Fruit fly (Drosophila melanogaster) whole organism, embryonic: ENCODE measurements around the gene CG14352.
A peak's percentile ranks its signal among the peaks of the same experiment; 100 is the strongest.

Experiments
- BEAF-32 ChIP-seq: fragments of 200-800 bp; sonication (Bioruptor generic); optimal IDR thresholded peaks from 3 replicates; lab custom pipeline; 2017; ENCODE audit warnings: missing biosample characterization, missing genetic modification characterization, mild to moderate bottlenecking, moderate library complexity, missing genetic modification reagents
- CG10321 ChIP-seq: fragments of 200-800 bp; sonication (Bioruptor generic); IDR thresholded peaks from 2 replicates; pipeline ENCODE4 v1.3.6; 2022; ENCODE audit warnings: missing biosample characterization, missing genetic modification characterization
- CG10431 ChIP-seq: fragments of 200-800 bp; sonication (Bioruptor generic); optimal IDR thresholded peaks from 3 replicates; lab custom pipeline; 2018; ENCODE audit warnings: missing biosample characterization, mild to moderate bottlenecking, missing genetic modification characterization
- CG10462 ChIP-seq: fragments of 200-800 bp; sonication (Bioruptor generic); optimal IDR thresholded peaks from 2 replicates; lab custom pipeline; 2016; ENCODE audit warnings: missing biosample characterization, missing genetic modification characterization
- CG11560 ChIP-seq: fragments of 200-800 bp; sonication (Bioruptor generic); IDR thresholded peaks from 3 replicates; pipeline ENCODE4 v1.3.6; 2022; ENCODE audit warnings: missing biosample characterization, missing genetic modification characterization
- CG13287 ChIP-seq: fragments of 200-800 bp; sonication (Bioruptor generic); IDR thresholded peaks from 2 replicates; pipeline ENCODE4 v1.3.6; 2022; ENCODE audit warnings: missing biosample characterization, missing genetic modification characterization; ENCODE audit not compliant: partially characterized antibody
- CG13296 ChIP-seq: fragments of 200-800 bp; sonication (Bioruptor generic); optimal IDR thresholded peaks from 3 replicates; lab custom pipeline; 2018; ENCODE audit warnings: missing biosample characterization, mild to moderate bottlenecking, missing genetic modification characterization
- CG14710 ChIP-seq: fragments of 200-800 bp; sonication (Bioruptor generic); optimal IDR thresholded peaks from 3 replicates; lab custom pipeline; 2019; ENCODE audit warnings: missing biosample characterization, mild to moderate bottlenecking, missing genetic modification characterization, moderate library complexity
- CG14965 ChIP-seq: fragments of 200-800 bp; sonication (Bioruptor generic); optimal IDR thresholded peaks from 2 replicates; lab custom pipeline; 2016; ENCODE audit warnings: missing biosample characterization, missing genetic modification characterization, borderline replicate concordance
- CG15011 ChIP-seq: fragments of 200-800 bp; sonication (Bioruptor generic); optimal IDR thresholded peaks from 3 replicates; lab custom pipeline; 2018; ENCODE audit warnings: missing biosample characterization, mild to moderate bottlenecking, missing genetic modification characterization
- CG18262 ChIP-seq: fragments of 200-800 bp; optimal IDR thresholded peaks from 3 replicates; lab custom pipeline; 2019; ENCODE audit warnings: missing biosample characterization, mild to moderate bottlenecking, missing genetic modification characterization, moderate library complexity
- CG18599 ChIP-seq: fragments of 200-800 bp; sonication (Bioruptor generic); optimal IDR thresholded peaks from 3 replicates; lab custom pipeline; 2017; ENCODE audit warnings: missing biosample characterization, missing genetic modification characterization, mild to moderate bottlenecking, moderate library complexity, missing genetic modification reagents
- CG2199 ChIP-seq: fragments of 200-800 bp; sonication (Bioruptor generic); IDR thresholded peaks from 3 replicates; pipeline ENCODE4 v1.3.6; 2022; ENCODE audit warnings: missing biosample characterization, missing genetic modification characterization
- CG2875 ChIP-seq: fragments of 200-800 bp; sonication (Bioruptor generic); optimal IDR thresholded peaks from 2 replicates; lab custom pipeline; 2017; ENCODE audit warnings: missing biosample characterization, mild to moderate bottlenecking, missing genetic modification characterization, missing genetic modification reagents
- CG31224 ChIP-seq: fragments of 200-800 bp; sonication (Bioruptor generic); IDR thresholded peaks from 2 replicates; pipeline ENCODE4 v1.3.6; 2022; ENCODE audit warnings: missing biosample characterization, missing genetic modification characterization
- CG32767 ChIP-seq: fragments of 200-800 bp; sonication (Bioruptor generic); IDR thresholded peaks from 2 replicates; pipeline ENCODE4 v1.3.6; 2022; ENCODE audit warnings: missing biosample characterization, missing genetic modification characterization
- CG4282 ChIP-seq: fragments of 200-800 bp; sonication (Bioruptor generic); optimal IDR thresholded peaks from 2 replicates; lab custom pipeline; 2016; ENCODE audit warnings: missing biosample characterization, missing genetic modification characterization
- CG5245 ChIP-seq: fragments of 200-800 bp; sonication (Bioruptor generic); optimal IDR thresholded peaks from 3 replicates; lab custom pipeline; 2016; ENCODE audit warnings: missing biosample characterization, missing genetic modification characterization
- CG6254 ChIP-seq: fragments of 200-800 bp; sonication (Bioruptor generic); optimal IDR thresholded peaks from 3 replicates; lab custom pipeline; 2017; ENCODE audit warnings: mild to moderate bottlenecking, missing biosample characterization, missing genetic modification reagents, missing genetic modification characterization
- CG6813 ChIP-seq: fragments of 200-800 bp; sonication (Bioruptor generic); optimal IDR thresholded peaks from 2 replicates; lab custom pipeline; 2017; ENCODE audit warnings: missing biosample characterization, missing genetic modification characterization, mild to moderate bottlenecking, moderate library complexity, missing genetic modification reagents
- CG8281 ChIP-seq: fragments of 200-800 bp; sonication (Bioruptor generic); optimal IDR thresholded peaks from 2 replicates; lab custom pipeline; 2018; ENCODE audit warnings: missing biosample characterization, mild to moderate bottlenecking, missing genetic modification characterization, moderate library complexity
- CG9215 ChIP-seq: fragments of 200-800 bp; sonication (Bioruptor generic); IDR thresholded peaks from 2 replicates; pipeline ENCODE4 v1.3.6; 2022; ENCODE audit warnings: missing biosample characterization, missing genetic modification characterization
- Chrac-16 ChIP-seq: fragments of 200-800 bp; sonication (Bioruptor generic); optimal IDR thresholded peaks from 3 replicates; lab custom pipeline; 2016; ENCODE audit warnings: missing biosample characterization, missing genetic modification characterization
- D19A ChIP-seq: fragments of 200-800 bp; optimal IDR thresholded peaks from 3 replicates; lab custom pipeline; 2019; ENCODE audit warnings: missing biosample characterization, mild to moderate bottlenecking, missing genetic modification characterization, moderate library complexity
- HmgZ ChIP-seq: fragments of 200-800 bp; sonication (Bioruptor generic); optimal IDR thresholded peaks from 2 replicates; lab custom pipeline; 2018; ENCODE audit warnings: missing biosample characterization, mild to moderate bottlenecking, missing genetic modification characterization
- Hsf ChIP-seq: fragments of 200-800 bp; sonication (Bioruptor generic); optimal IDR thresholded peaks from 3 replicates; lab custom pipeline; 2016; ENCODE audit warnings: missing biosample characterization, missing genetic modification characterization
- Lhr ChIP-seq: fragments of 200-800 bp; sonication (Bioruptor generic); optimal IDR thresholded peaks from 3 replicates; lab custom pipeline; 2017; ENCODE audit warnings: mild to moderate bottlenecking, missing biosample characterization, missing genetic modification reagents, missing genetic modification characterization
- Myb ChIP-seq: fragments of 200-800 bp; sonication (Bioruptor generic); optimal IDR thresholded peaks from 2 replicates; lab custom pipeline; 2016; ENCODE audit warnings: missing biosample characterization, missing genetic modification characterization
- Oli ChIP-seq: fragments of 200-800 bp; sonication (Bioruptor generic); optimal IDR thresholded peaks from 2 replicates; lab custom pipeline; 2018; ENCODE audit warnings: missing biosample characterization, mild to moderate bottlenecking, missing genetic modification characterization, moderate library complexity
- Taf1 ChIP-seq: fragments of 200-800 bp; sonication (Bioruptor generic); IDR thresholded peaks from 2 replicates; pipeline ENCODE4 v1.3.6; 2022; ENCODE audit warnings: missing biosample characterization, missing genetic modification characterization
- ap ChIP-seq: fragments of 200-800 bp; sonication (Bioruptor generic); IDR thresholded peaks from 2 replicates; pipeline ENCODE4 v1.3.6; 2022; ENCODE audit warnings: missing biosample characterization, missing genetic modification characterization
- btn ChIP-seq: fragments of 200-800 bp; sonication (Bioruptor generic); optimal IDR thresholded peaks from 2 replicates; lab custom pipeline; 2016; ENCODE audit warnings: missing biosample characterization, missing genetic modification characterization
- caup ChIP-seq: fragments of 200-800 bp; sonication (Bioruptor generic); optimal IDR thresholded peaks from 3 replicates; lab custom pipeline; 2017; ENCODE audit warnings: missing biosample characterization, mild to moderate bottlenecking, missing genetic modification characterization, moderate library complexity; ENCODE audit not compliant: severe bottlenecking
- chinmo ChIP-seq: fragments of 200-800 bp; sonication (Bioruptor generic); IDR thresholded peaks from 4 replicates; pipeline ENCODE4 v1.3.6; 2022; ENCODE audit warnings: missing biosample characterization, missing genetic modification characterization; ENCODE audit not compliant: partially characterized antibody
- dati ChIP-seq: fragments of 200-800 bp; sonication (Bioruptor generic); IDR thresholded peaks from 2 replicates; pipeline ENCODE4 v1.3.6; 2022; ENCODE audit warnings: missing biosample characterization, missing genetic modification characterization
- ewg ChIP-seq: fragments of 200-800 bp; sonication (Bioruptor generic); optimal IDR thresholded peaks from 3 replicates; lab custom pipeline; 2017; ENCODE audit warnings: mild to moderate bottlenecking, missing biosample characterization, missing genetic modification reagents, missing genetic modification characterization
- gcm ChIP-seq: fragments of 200-800 bp; sonication (Bioruptor generic); optimal IDR thresholded peaks from 2 replicates; lab custom pipeline; 2019; ENCODE audit warnings: missing biosample characterization, mild to moderate bottlenecking, missing genetic modification characterization, moderate library complexity
- hbn ChIP-seq: fragments of 200-800 bp; sonication (Bioruptor generic); IDR thresholded peaks from 2 replicates; pipeline ENCODE4 v1.3.6; 2022; ENCODE audit warnings: missing biosample characterization, missing genetic modification characterization; ENCODE audit not compliant: partially characterized antibody
- maf-S ChIP-seq: fragments of 200-800 bp; sonication (Bioruptor generic); optimal IDR thresholded peaks from 2 replicates; lab custom pipeline; 2016; ENCODE audit warnings: missing biosample characterization, missing genetic modification characterization
- odd ChIP-seq: fragments of 200-800 bp; sonication (Bioruptor generic); optimal IDR thresholded peaks from 2 replicates; lab custom pipeline; 2017; ENCODE audit warnings: missing biosample characterization, mild to moderate bottlenecking, missing genetic modification characterization
- psq ChIP-seq: fragments of 200-800 bp; sonication (Bioruptor generic); optimal IDR thresholded peaks from 2 replicates; lab custom pipeline; 2017; ENCODE audit warnings: missing biosample characterization, missing genetic modification characterization
- sna ChIP-seq: fragments of 200-800 bp; sonication (Bioruptor generic); IDR thresholded peaks from 2 replicates; pipeline ENCODE4 v1.3.6; 2022; ENCODE audit warnings: missing biosample characterization, missing genetic modification characterization; ENCODE audit not compliant: partially characterized antibody
- trh ChIP-seq: fragments of 200-800 bp; sonication (Bioruptor generic); optimal IDR thresholded peaks from 2 replicates; lab custom pipeline; 2016; ENCODE audit warnings: missing biosample characterization, missing genetic modification characterization
- ttk ChIP-seq: fragments of 200-800 bp; sonication (Bioruptor generic); IDR thresholded peaks from 2 replicates; pipeline ENCODE4 v2.1.2; 2022; ENCODE audit warnings: missing biosample characterization, missing genetic modification characterization
- tx ChIP-seq: fragments of 200-800 bp; sonication (Bioruptor generic); optimal IDR thresholded peaks from 2 replicates; lab custom pipeline; 2016; ENCODE audit warnings: missing biosample characterization, missing genetic modification characterization
- unc-4 ChIP-seq: fragments of 200-800 bp; sonication (Bioruptor generic); IDR thresholded peaks from 2 replicates; pipeline ENCODE4 v1.3.6; 2022; ENCODE audit warnings: missing biosample characterization, missing genetic modification characterization; ENCODE audit not compliant: partially characterized antibody
- usp ChIP-seq: fragments of >200 bp; optimal IDR thresholded peaks from 2 replicates; lab custom pipeline; 2017; ENCODE audit warnings: missing biosample characterization, missing genetic modification characterization
- vfl ChIP-seq: fragments of 200-800 bp; sonication (Bioruptor generic); optimal IDR thresholded peaks from 2 replicates; lab custom pipeline; 2016; ENCODE audit warnings: missing biosample characterization, missing genetic modification characterization
- wdn ChIP-seq: fragments of 200-800 bp; sonication (Bioruptor generic); IDR thresholded peaks from 2 replicates; pipeline ENCODE4 v1.3.6; 2022; ENCODE audit warnings: missing biosample characterization, missing genetic modification characterization
- zfh2 ChIP-seq: fragments of 200-800 bp; sonication (Bioruptor generic); optimal IDR thresholded peaks from 2 replicates; lab custom pipeline; 2016; ENCODE audit warnings: missing biosample characterization, missing genetic modification characterization

CG14352 gene

DNA sequence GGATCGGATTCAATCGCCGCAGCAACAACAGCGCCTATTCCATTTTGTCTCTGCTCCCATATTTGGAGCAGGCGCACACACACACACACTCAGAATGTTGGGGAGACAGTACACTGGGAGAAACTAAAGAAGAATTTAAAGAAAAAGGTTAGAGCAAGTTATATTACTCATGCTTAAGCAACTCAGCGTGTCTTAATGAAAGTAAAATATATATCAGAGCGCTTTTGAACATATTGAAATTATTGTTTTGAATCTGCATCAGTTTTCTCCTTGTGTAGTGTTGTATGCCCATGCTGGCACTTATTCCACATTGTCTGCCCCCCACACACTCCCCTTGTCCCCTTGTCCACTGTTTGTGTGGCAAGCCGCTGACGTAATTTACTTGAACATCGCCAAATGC, 21.0 kb upstream of the CG14352 start (continued):
- TF ChIP-seq CG10462 (GFP tag; lab: Kevin White, UChicago) (peak; percentile 20), HmgZ (no peak), chinmo (no peak), usp (no peak), Myb (peak; percentile 58), Taf1 (GFP tag; lab: Robert Waterston, UW) (peak; percentile 63), Oli (tag; lab: Kevin White, UChicago) (peak; percentile 82), CG31224 (GFP tag; lab: Robert Waterston, UW) (peak; percentile 51; the same call in 1 of the 2 replicates), trh (peak; percentile 34), CG13296 (peak; percentile 75), zfh2 (GFP tag; lab: Kevin White, UChicago) (peak; percentile 58), btn (GFP tag; lab: Kevin White, UChicago) (peak; percentile 61), CG15011 (GFP tag; lab: Kevin White, UChicago) (peak; percentile 50), Hsf (GFP tag; lab: Kevin White, UChicago) (peak; percentile 75), CG2875 (GFP tag; lab: Kevin White, UChicago) (peak; percentile 58), CG11560 (peak; percentile 73; the same call in 2 of the 3 replicates), tx (peak; percentile 56), CG5245 (GFP tag; lab: Kevin White, UChicago) (peak; percentile 88), ewg (GFP tag; lab: Kevin White, UChicago) (peak; percentile 66), CG13287 (GFP tag; lab: Robert Waterston, UW) (no peak), CG18599 (GFP tag; lab: Kevin White, UChicago) (peak; percentile 90), CG10321 (0 out of 2 replicates have a peak, but pooled peaks have one; percentile 13), vfl (GFP tag; lab: Kevin White, UChicago) (peak; percentile 45), CG2199 (0 out of 3 replicates have a peak, but pooled peaks have one; percentile 60), CG6813 (GFP tag; lab: Kevin White, UChicago) (peak; percentile 62), Chrac-16 (GFP tag; lab: Kevin White, UChicago) (peak; percentile 53), odd (GFP tag; lab: Kevin White, UChicago) (peak; percentile 46), BEAF-32 (GFP tag; lab: Kevin White, UChicago) (no peak), wdn (peak; percentile 75), caup (GFP tag; lab: Kevin White, UChicago) (peak; percentile 76), maf-S (GFP tag; lab: Kevin White, UChicago) (peak; percentile 68), CG4282 (GFP tag; lab: Kevin White, UChicago) (peak; percentile 16), CG6254 (GFP tag; lab: Kevin White, UChicago) (peak; percentile 38), sna (GFP tag; lab: Robert Waterston, UW) (no peak), unc-4 (GFP tag; lab: Robert Waterston, UW) (no peak), hbn (no peak), psq (GFP tag; lab: Kevin White, UChicago) (no peak), CG18262 (tag; lab: Kevin White, UChicago) (peak; percentile 70), CG8281 (tag; lab: Kevin White, UChicago) (peak; percentile 32), CG9215 (GFP tag; lab: Robert Waterston, UW) (peak; percentile 65), CG14710 (tag; lab: Kevin White, UChicago) (no peak), CG14965 (peak; percentile 61), Lhr (no peak), gcm (GFP tag; lab: Kevin White, UChicago) (peak; percentile 59), CG10431 (no peak), ttk (GFP tag; lab: Robert Waterston, UW) (peak; percentile 91), CG32767 (GFP tag; lab: Robert Waterston, UW) (peak; percentile 57), D19A (peak; percentile 70), dati (GFP tag; lab: Robert Waterston, UW) (no peak), ap (GFP tag; lab: Robert Waterston, UW) (peak; percentile 69)
